Fruit fly (Drosophila melanogaster) whole organism, pupa: ENCODE data around the gene Snmp2.

Source experiments
- CG10348 ChIP-seq: fragments of 200-800 bp; sonication (Bioruptor generic); IDR thresholded peaks from 2 replicates; pipeline ENCODE4 v1.3.6; 2022; ENCODE audit warnings: missing biosample characterization, missing genetic modification characterization
- CG12605 ChIP-seq: fragments of 200-800 bp; sonication (Bioruptor generic); IDR thresholded peaks from 2 replicates; pipeline ENCODE4 v1.3.6; 2022; ENCODE audit warnings: missing biosample characterization, missing genetic modification characterization
- CG13204 ChIP-seq: fragments of 200-800 bp; sonication (Bioruptor generic); optimal IDR thresholded peaks from 2 replicates; lab custom pipeline; 2018; ENCODE audit warnings: missing biosample characterization, mild to moderate bottlenecking, missing genetic modification characterization, moderate library complexity
- CG14655 ChIP-seq: fragments of 200-800 bp; sonication (Bioruptor generic); optimal IDR thresholded peaks from 3 replicates; lab custom pipeline; 2017; ENCODE audit warnings: mild to moderate bottlenecking, missing biosample characterization, missing genetic modification reagents, missing genetic modification characterization
- CG15710 ChIP-seq: fragments of 200-800 bp; sonication (Bioruptor generic); optimal IDR thresholded peaks from 2 replicates; lab custom pipeline; 2018; ENCODE audit warnings: missing biosample characterization, mild to moderate bottlenecking, missing genetic modification characterization, moderate library complexity
- CG17806 ChIP-seq: fragments of 200-800 bp; sonication (Bioruptor generic); optimal IDR thresholded peaks from 2 replicates; lab custom pipeline; 2018; ENCODE audit warnings: missing biosample characterization, mild to moderate bottlenecking, missing genetic modification characterization, moderate library complexity
- CG32121 ChIP-seq: fragments of 200-800 bp; sonication (Bioruptor generic); IDR thresholded peaks from 2 replicates; pipeline ENCODE4 v1.3.6; 2022; ENCODE audit warnings: missing biosample characterization, missing genetic modification characterization
- CG34367 ChIP-seq: fragments of 200-800 bp; sonication (Bioruptor generic); optimal IDR thresholded peaks from 2 replicates; lab custom pipeline; 2018; ENCODE audit warnings: missing biosample characterization, mild to moderate bottlenecking, missing genetic modification characterization
- CG4496 ChIP-seq: fragments of 200-800 bp; sonication (Bioruptor generic); IDR thresholded peaks from 3 replicates; pipeline ENCODE4 v1.3.6; 2022; ENCODE audit warnings: missing biosample characterization, missing genetic modification characterization
- CG8159 ChIP-seq: fragments of 200-800 bp; sonication (Bioruptor generic); optimal IDR thresholded peaks from 3 replicates; lab custom pipeline; 2018; ENCODE audit warnings: missing biosample characterization, mild to moderate bottlenecking, missing genetic modification characterization, moderate library complexity
- CG8301 ChIP-seq: fragments of 200-800 bp; sonication (Bioruptor generic); optimal IDR thresholded peaks from 2 replicates; lab custom pipeline; 2018; ENCODE audit warnings: missing biosample characterization, mild to moderate bottlenecking, missing genetic modification characterization
- CG9948 ChIP-seq: fragments of 200-800 bp; sonication (Bioruptor generic); optimal IDR thresholded peaks from 2 replicates; lab custom pipeline; 2018; ENCODE audit warnings: missing biosample characterization, mild to moderate bottlenecking, missing genetic modification characterization, moderate library complexity
- D1 ChIP-seq: fragments of 200-800 bp; sonication (Bioruptor generic); optimal IDR thresholded peaks from 2 replicates; lab custom pipeline; 2018; ENCODE audit warnings: missing biosample characterization, mild to moderate bottlenecking, missing genetic modification characterization, moderate library complexity
- EcR ChIP-seq: fragments of 200-800 bp; sonication (Bioruptor generic); optimal IDR thresholded peaks from 3 replicates; lab custom pipeline; 2019; ENCODE audit warnings: missing biosample characterization, missing genetic modification characterization, mild to moderate bottlenecking, moderate library complexity, missing genetic modification reagents
- Ets98B ChIP-seq: fragments of 200-800 bp; sonication (Bioruptor generic); IDR thresholded peaks from 2 replicates; pipeline ENCODE4 v1.3.6; 2022; ENCODE audit warnings: missing biosample characterization, missing genetic modification characterization
- Pif1A ChIP-seq: fragments of 200-800 bp; sonication (Bioruptor generic); optimal IDR thresholded peaks from 3 replicates; lab custom pipeline; 2016; ENCODE audit warnings: missing biosample characterization, missing genetic modification characterization
- Pif1B ChIP-seq: fragments of 200-800 bp; sonication (Bioruptor generic); optimal IDR thresholded peaks from 3 replicates; lab custom pipeline; 2016; ENCODE audit warnings: missing biosample characterization, missing genetic modification characterization
- Snoo ChIP-seq: fragments of 200-800 bp; sonication (Bioruptor generic); optimal IDR thresholded peaks from 3 replicates; lab custom pipeline; 2017; ENCODE audit warnings: missing biosample characterization, mild to moderate bottlenecking, missing genetic modification characterization, inconsistent platforms
- fd96Ca ChIP-seq: fragments of 200-800 bp; sonication (Bioruptor generic); IDR thresholded peaks from 3 replicates; pipeline ENCODE4 v1.3.6; 2022; ENCODE audit warnings: missing biosample characterization, missing genetic modification characterization
- gl ChIP-seq: fragments of 200-800 bp; sonication (Bioruptor generic); optimal IDR thresholded peaks from 2 replicates; lab custom pipeline; 2018; ENCODE audit warnings: missing biosample characterization, mild to moderate bottlenecking, missing genetic modification characterization
- rn ChIP-seq: fragments of 200-800 bp; sonication (Bioruptor generic); IDR thresholded peaks from 2 replicates; pipeline ENCODE4 v1.3.6; 2022; ENCODE audit warnings: missing biosample characterization, missing genetic modification characterization

The Snmp2 gene

DNA sequence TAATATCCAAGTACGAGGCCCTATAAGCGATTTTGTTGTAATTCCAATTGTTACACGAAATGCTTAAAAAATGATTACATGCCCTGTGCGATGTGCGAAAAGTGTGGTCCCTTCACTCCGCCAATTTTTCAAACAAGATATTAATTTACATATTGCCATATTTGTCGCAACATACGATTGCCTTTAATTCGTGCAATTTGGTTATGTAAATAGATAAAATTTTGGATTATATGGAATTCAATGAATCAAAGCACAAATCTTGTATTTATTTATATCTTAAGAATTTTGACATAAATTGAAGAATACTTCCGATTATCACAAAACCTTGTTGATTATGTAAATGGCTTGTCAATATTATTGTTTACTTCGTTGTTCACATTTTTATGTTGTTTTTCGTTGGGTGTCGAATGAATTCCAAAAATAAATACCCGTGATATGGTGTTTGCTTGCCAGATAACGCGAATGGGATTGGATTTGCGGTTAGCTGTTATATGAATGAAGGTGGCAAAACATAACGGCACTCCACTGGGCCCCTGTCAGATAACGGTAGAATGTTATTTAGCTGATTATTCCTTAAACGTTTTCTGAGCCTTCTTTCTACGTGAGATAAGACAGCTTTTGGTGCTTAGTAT is 39.3 kb upstream of the Snmp2 start:
- TF ChIP-seq Snoo (tag; lab: Kevin White, UChicago) = peak; percentile 9
- TF ChIP-seq CG8159 = no peak

DNA sequence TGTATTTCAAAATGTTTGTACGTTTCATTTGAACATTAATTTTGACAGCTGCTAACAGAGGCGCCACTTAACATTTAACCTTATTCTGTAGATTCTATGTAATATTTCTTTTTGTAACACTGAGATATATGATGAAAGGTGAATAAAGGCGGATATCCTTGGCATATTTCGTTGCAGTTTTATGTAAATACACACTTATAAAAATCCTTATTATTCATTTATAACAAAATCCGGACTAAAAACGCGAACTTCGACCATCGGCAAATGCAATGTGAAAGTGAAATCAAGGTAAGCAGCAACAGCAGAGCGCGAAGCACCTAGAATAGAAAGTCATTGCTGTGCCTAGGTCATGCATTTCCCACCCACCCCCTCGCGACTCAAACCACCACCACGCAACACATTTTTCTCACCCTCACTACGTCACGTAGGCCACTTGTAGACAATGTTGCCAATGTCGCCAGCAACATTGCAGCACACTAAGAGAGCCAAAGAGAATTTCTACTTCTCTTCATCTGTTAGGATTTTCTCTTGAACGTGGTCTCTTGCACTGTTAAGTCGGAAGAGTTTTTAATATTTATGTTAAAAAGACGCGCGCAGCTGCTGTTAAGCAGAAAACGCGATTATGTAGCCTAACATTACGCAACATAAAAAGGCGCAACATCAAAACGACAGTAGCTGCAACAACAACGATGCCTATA is 38.7 kb upstream of the Snmp2 start:
- TF ChIP-seq Ets98B (GFP tag; lab: Robert Waterston, UW) = peak; percentile 34; the same call in 1 of the 2 replicates
- no peak for TF ChIP-seq D1
- 0 out of 3 replicates have a peak, but pooled peaks have one; percentile 43 for TF ChIP-seq CG4496
- TF ChIP-seq CG8159 = no peak
- TF ChIP-seq CG9948 (tag; lab: Kevin White, UChicago) = no peak
- TF ChIP-seq rn (GFP tag; lab: Robert Waterston, UW) = no peak
- peak; percentile 74 for TF ChIP-seq CG12605
- TF ChIP-seq, all 21 proteins: peak for 3

DNA sequence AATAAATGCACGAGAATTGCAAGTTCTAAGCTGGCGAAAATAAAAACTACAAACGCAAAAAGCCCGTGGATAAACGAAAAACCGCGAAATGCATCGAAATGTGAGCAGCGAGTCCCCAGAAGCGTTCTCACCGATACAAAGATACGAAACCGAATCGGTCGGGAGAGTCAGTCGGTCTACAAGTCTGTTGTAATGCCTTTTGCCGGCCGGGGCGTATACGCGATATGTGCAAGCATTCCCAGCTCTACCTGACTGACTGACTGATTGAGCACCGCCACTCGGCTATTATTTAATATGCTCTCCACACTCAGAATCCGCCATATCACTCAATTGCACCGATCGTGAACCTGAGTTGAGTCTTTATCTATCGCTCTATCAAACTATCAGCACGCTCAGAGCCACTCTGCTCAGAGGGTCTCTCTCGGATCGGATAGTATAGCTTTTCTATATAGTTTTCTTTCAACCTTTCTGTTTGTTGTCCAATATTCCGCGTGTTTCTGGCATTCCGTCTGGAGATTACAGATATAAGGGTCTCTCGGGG is 32.6 kb upstream of the Snmp2 start, which contains the start of gene Clk:
Clk (minus strand) TSS at position 239 of the 541 bp plus-strand sequence.
- TF ChIP-seq D1 (no peak), Ets98B (GFP tag; lab: Robert Waterston, UW) (no peak), CG14655 (GFP tag; lab: Kevin White, UChicago) (no peak), Snoo (tag; lab: Kevin White, UChicago) (no peak), Pif1B (no peak), CG4496 (no peak), rn (GFP tag; lab: Robert Waterston, UW) (no peak), CG9948 (tag; lab: Kevin White, UChicago) (no peak), CG13204 (GFP tag; lab: Kevin White, UChicago) (no peak), CG32121 (no peak), gl (tag; lab: Kevin White, UChicago) (no peak), fd96Ca (GFP tag; lab: Robert Waterston, UW) (no peak), EcR (no peak), CG8301 (tag; lab: Kevin White, UChicago) (no peak), CG10348 (no peak), CG17806 (tag; lab: Kevin White, UChicago) (no peak), CG8159 (no peak), CG15710 (tag; lab: Kevin White, UChicago) (no peak), CG12605 (no peak)

DNA sequence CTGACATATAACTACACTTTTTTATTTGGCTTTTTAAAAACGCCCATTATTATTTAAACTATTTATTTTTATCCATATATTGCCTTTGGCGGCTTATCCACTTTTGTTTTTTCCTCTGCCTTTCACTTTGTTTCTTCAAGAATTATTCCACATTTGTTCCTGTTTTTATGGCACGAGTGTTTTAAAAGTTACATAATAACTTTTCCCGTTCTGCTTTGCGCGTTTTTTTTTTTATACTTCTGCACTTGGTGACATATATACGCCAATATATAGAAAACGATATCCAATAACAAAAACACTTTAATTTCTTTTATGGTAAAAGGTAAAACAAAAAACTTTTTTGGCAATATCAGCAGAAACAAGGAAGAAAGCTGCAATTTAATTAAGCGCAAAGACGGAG is 31.9 kb upstream of the Snmp2 start:
- no peak for TF ChIP-seq CG12605
- no peak for TF ChIP-seq CG32121
- no peak for TF ChIP-seq CG17806 (tag; lab: Kevin White, UChicago)
- TF ChIP-seq Pif1A = no peak
- TF ChIP-seq gl (tag; lab: Kevin White, UChicago) = no peak
- no peak for TF ChIP-seq CG4496
- TF ChIP-seq CG8159 = no peak
- TF ChIP-seq CG8301 (tag; lab: Kevin White, UChicago) = no peak
- no peak for TF ChIP-seq CG9948 (tag; lab: Kevin White, UChicago)
- TF ChIP-seq EcR = no peak
- no peak for TF ChIP-seq D1
- TF ChIP-seq fd96Ca (GFP tag; lab: Robert Waterston, UW) = no peak
- TF ChIP-seq CG34367 = no peak
- TF ChIP-seq Ets98B (GFP tag; lab: Robert Waterston, UW) = no peak
- no peak for TF ChIP-seq CG15710 (tag; lab: Kevin White, UChicago)
- no peak for TF ChIP-seq CG13204 (GFP tag; lab: Kevin White, UChicago)
- no peak for TF ChIP-seq Snoo (tag; lab: Kevin White, UChicago)
- no peak for TF ChIP-seq Pif1B
- no peak for TF ChIP-seq CG14655 (GFP tag; lab: Kevin White, UChicago)

DNA sequence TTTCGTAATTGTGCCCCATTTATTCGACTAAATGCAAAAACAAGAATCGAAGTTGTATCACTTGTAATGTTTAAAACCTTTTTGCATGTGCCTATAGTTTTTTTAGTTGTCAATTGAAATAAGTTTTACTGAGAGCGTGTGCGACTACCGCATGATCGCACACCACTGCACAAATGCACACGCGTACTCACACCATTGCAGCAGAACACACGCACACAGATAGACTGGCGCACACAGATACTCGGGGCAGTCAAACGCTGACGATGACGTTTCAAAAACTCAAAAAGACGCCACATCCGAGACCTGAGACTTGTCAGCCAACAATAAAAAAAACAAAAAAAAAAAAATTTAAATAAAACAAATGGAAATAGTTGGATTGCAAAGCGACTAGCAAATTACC is 30.7 kb upstream of the Snmp2 start:
- TF ChIP-seq gl (tag; lab: Kevin White, UChicago) (no peak), Pif1B (no peak), CG13204 (GFP tag; lab: Kevin White, UChicago) (no peak), Pif1A (no peak)

DNA sequence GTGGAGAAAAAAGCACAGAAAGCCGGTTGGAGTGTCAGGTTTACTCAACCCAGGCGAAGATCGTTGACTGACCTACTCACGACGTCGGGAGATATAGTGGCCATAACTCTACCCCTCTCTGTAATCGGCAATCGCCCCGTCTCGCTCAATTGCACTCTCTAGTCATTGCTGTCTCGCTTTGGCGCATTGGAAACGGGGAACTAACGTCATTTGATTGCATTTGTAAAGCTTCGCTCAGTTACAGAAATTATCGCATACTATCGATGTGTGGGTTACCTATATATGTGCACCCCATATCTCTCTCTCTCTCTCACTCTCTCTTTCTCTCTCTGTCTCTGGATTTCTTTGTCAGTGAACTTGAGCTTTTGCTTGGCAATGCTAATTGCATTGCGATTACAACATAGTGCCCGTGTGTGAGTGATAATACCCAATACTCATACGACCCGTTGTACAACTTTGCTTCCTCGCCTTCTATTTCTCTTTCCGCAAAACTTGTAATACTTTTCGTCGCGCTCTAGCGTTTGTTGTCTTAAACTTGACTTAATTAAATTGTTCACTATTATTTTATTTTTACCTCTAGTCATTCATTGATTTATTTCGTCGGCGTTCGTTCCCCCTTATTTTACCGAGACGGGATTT is 29.4 kb upstream of the Snmp2 start:
- TF ChIP-seq EcR (no peak), Pif1B (no peak), CG17806 (tag; lab: Kevin White, UChicago) (no peak), D1 (no peak), Ets98B (GFP tag; lab: Robert Waterston, UW) (no peak; the same call in 1 of the 2 replicates), gl (tag; lab: Kevin White, UChicago) (no peak), fd96Ca (GFP tag; lab: Robert Waterston, UW) (no peak), CG8301 (tag; lab: Kevin White, UChicago) (no peak), CG9948 (tag; lab: Kevin White, UChicago) (no peak), Snoo (tag; lab: Kevin White, UChicago) (no peak), CG13204 (GFP tag; lab: Kevin White, UChicago) (no peak), CG15710 (tag; lab: Kevin White, UChicago) (no peak)
- TF ChIP-seq, all 21 proteins: peak for 0
